Worm (Caenorhabditis elegans) whole organism, L4 larva: ENCODE data around the gene slo-2.

Experiments used
- ZK546.5 ChIP-seq, 2 experiments: sonication (generic microtip); optimal IDR thresholded peaks; 2 replicates each; lab custom pipeline; 2017; ENCODE audit warnings: missing biosample characterization in 2 of 2, missing genetic modification characterization in 2 of 2
- ceh-62 ChIP-seq: sonication (generic microtip); optimal IDR thresholded peaks from 2 replicates; lab custom pipeline; 2017; ENCODE audit warnings: missing biosample characterization, missing genetic modification characterization
- daf-16 ChIP-seq, 3 experiments: sonication (generic microtip); optimal IDR thresholded peaks; 2 replicates each; lab custom pipeline; 2016 to 2017; ENCODE audit warnings: missing genetic modification characterization in 3 of 3, missing genetic modification reagents in 3 of 3, mild to moderate bottlenecking in 2 of 3, missing compliant biosample characterization in 2 of 3, missing biosample characterization in 1 of 3, moderate library complexity in 1 of 3
- fkh-10 ChIP-seq: fragments of 150-350 bp; optimal IDR thresholded peaks from 2 replicates; lab custom pipeline; 2014; ENCODE audit warnings: missing biosample characterization, missing genetic modification reagents, missing genetic modification characterization
- lin-39 ChIP-seq: fragments of 150-350 bp; optimal IDR thresholded peaks from 2 replicates; lab custom pipeline; 2014; ENCODE audit warnings: missing biosample characterization, missing genetic modification reagents, missing genetic modification characterization
- nhr-11 ChIP-seq: fragments of 150-350 bp; optimal IDR thresholded peaks from 2 replicates; lab custom pipeline; 2014; ENCODE audit warnings: missing biosample characterization, missing genetic modification characterization
- nhr-77 ChIP-seq: fragments of 150-350 bp; optimal IDR thresholded peaks from 2 replicates; lab custom pipeline; 2014; ENCODE audit warnings: missing biosample characterization, missing genetic modification characterization
- unc-62 ChIP-seq, 3 experiments: fragments of 150-350 bp in 1 of 3; sonication (generic microtip); optimal IDR thresholded peaks in 2 of 3; peaks in 1 of 3; 1 replicate in 1 of 3; 2 replicates in 2 of 3; lab custom pipeline; 2014 to 2017; ENCODE audit warnings: missing biosample characterization in 3 of 3, missing genetic modification characterization in 3 of 3, missing genetic modification reagents in 3 of 3, missing genotype in 1 of 3

DNA sequence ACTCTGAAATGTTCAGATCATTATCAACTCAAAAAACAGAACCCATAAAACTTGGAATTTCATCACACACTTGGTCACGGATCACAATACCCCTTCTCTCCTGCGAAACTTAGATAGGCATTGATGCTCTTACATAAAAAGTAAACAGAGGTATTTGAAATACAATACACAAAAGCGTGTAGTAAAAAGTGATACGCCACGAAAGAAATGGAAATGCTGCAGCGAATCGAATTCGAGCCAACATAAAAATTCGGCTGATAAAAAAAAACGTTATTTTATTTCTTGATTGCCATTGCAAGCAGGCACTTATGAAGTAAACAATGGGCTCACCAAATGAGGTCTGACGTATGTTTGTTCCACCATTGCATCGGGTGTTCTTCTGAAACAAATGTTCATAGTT, 20.9 kb upstream of the slo-2 start:
- no peak for TF ChIP-seq lin-39 (tag; lab: Kevin White, UChicago)
- no peak for TF ChIP-seq daf-16 (GFP tag; optimal IDR thresholded peaks at IDR 0.05; lab: Kevin White, UChicago)
- TF ChIP-seq daf-16 (tag; optimal IDR thresholded peaks at IDR 0.05; lab: Kevin White, UChicago) = peak; percentile 86
- no peak for TF ChIP-seq ZK546.5 (tag; optimal IDR thresholded peaks at IDR 0.05; lab: Kevin White, UChicago)
- TF ChIP-seq fkh-10 = no peak
- no peak for TF ChIP-seq unc-62 (GFP tag; optimal IDR thresholded peaks at IDR 0.05 in 1 of 2; lab: Kevin White, UChicago)
- TF ChIP-seq unc-62 (tag; optimal IDR thresholded peaks at IDR 0.05; lab: Kevin White, UChicago) = no peak
- TF ChIP-seq nhr-11 (tag; lab: Kevin White, UChicago) = no peak
- no peak for TF ChIP-seq ceh-62
- TF ChIP-seq nhr-77 (tag; lab: Kevin White, UChicago) = no peak
